Fruit fly (Drosophila melanogaster): ENCODE measurements around the gene CG7083.

CG7083 gene

DNA sequence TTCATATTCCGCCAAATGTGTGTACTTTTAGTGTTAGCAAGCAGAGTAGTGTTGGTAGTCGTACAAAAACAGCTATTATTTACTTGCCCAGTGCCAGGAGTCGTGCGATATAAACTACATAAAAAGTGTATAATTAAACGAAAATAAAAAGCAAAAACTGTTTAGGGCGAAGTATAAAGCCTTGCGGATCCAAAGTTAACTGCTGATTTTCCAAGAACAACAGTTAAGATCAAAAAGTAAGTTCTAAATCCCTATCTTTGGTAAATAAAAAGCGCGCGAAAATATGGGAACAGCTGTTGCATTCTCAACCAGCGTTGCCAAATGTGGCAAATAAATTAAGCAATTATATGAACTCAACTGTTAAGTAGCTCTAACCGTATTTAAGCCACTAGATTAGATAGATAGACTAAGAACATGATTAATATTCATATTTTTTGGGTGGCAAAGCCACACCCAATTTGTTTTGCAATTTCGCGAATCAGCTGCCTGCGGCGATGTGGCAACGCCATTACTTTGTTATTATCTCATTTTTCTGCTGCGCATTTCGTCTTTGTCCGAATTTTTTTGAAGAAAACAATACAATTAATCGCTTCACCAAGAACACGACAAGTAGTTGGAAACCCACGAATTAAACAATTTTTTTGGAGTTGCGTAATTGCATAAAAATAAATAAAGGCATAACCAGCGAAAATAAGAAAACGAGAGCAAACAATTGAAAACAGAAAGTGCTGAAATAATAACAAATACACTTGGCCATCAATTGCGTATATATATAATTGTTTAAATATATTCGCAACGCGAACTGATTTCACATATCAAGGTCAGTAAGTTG is at the start of gene CG7083, which contains the start of gene Prim1 (continued):
- TF ChIP-seq CG17612 (GFP tag; IDR thresholded peaks at IDR 0.05) (no peak), al (GFP tag; IDR thresholded peaks at IDR 0.05) (0 out of 2 replicates have a peak, but pooled peaks have one; percentile 35), Meics (GFP tag; optimal IDR thresholded peaks at IDR 0.05) (peak; percentile 58), CG30431 (GFP tag; optimal IDR thresholded peaks at IDR 0.05) (peak; percentile 23), gcm2 (GFP tag; optimal IDR thresholded peaks at IDR 0.05) (no peak), emc (GFP tag; optimal IDR thresholded peaks at IDR 0.05) (peak; percentile 6), row (GFP tag; IDR thresholded peaks at IDR 0.05) (peak; percentile 68), sug (tag; optimal IDR thresholded peaks at IDR 0.05) (peak; percentile 67), seq (GFP tag; IDR thresholded peaks at IDR 0.05) (0 out of 2 replicates have a peak, but pooled peaks have one; percentile 27), CG3163 (GFP tag; optimal IDR thresholded peaks at IDR 0.05) (peak; percentile 13), CG7556 (GFP tag; optimal IDR thresholded peaks at IDR 0.05) (peak; percentile 38), CG11723 (GFP tag; optimal IDR thresholded peaks at IDR 0.05) (peak; percentile 5), kah (GFP tag; optimal IDR thresholded peaks at IDR 0.05) (no peak), Adf1 (GFP tag; IDR thresholded peaks at IDR 0.05) (no peak), hb (GFP tag; IDR thresholded peaks at IDR 0.05; ENCODE audit: partially characterized antibody) (no peak), CG3995 (GFP tag; optimal IDR thresholded peaks at IDR 0.05) (no peak), Bteb2 (GFP tag; optimal IDR thresholded peaks at IDR 0.05) (peak; percentile 51), CG11696 (GFP tag; IDR thresholded peaks at IDR 0.05) (no peak), CG8388 (GFP tag; optimal IDR thresholded peaks at IDR 0.05) (peak; percentile 51), unc-4 (GFP tag; IDR thresholded peaks at IDR 0.05; ENCODE audit: partially characterized antibody) (peak; percentile 33; the same call in 1 of the 2 replicates), Med (GFP tag) (peak; percentile 94), Dp (GFP tag; optimal IDR thresholded peaks at IDR 0.05) (peak; percentile 81), sim (GFP tag; IDR thresholded peaks at IDR 0.05) (no peak), CG2116 (GFP tag; optimal IDR thresholded peaks at IDR 0.05) (peak; percentile 67), CG6765 (GFP tag; optimal IDR thresholded peaks at IDR 0.05) (peak; percentile 3), h (optimal IDR thresholded peaks at IDR 0.05) (no peak), p53 (GFP tag; optimal IDR thresholded peaks at IDR 0.05) (no peak), da (GFP tag; optimal IDR thresholded peaks at IDR 0.05) (peak; percentile 43), gsb (GFP tag; IDR thresholded peaks at IDR 0.05) (no peak), repo (GFP tag; optimal IDR thresholded peaks at IDR 0.05) (peak; percentile 16), CG13424 (tag; optimal IDR thresholded peaks at IDR 0.05) (peak; percentile 61), jumu (GFP tag; optimal IDR thresholded peaks at IDR 0.05) (peak; percentile 64), Pdp1 (GFP tag; optimal IDR thresholded peaks at IDR 0.05) (peak; percentile 57 to 90), grn (GFP tag; optimal IDR thresholded peaks at IDR 0.05) (peak; percentile 22), CG11398 (GFP tag; optimal IDR thresholded peaks at IDR 0.05) (peak; percentile 11), CHES-1-like (GFP tag; optimal IDR thresholded peaks at IDR 0.05) (peak; percentile 76), CG9797 (GFP tag; optimal IDR thresholded peaks at IDR 0.05) (peak; percentile 19), exex (tag; optimal IDR thresholded peaks at IDR 0.05) (peak; percentile 35), ttk (GFP tag; IDR thresholded peaks at IDR 0.05) (0 out of 2 replicates have a peak, but pooled peaks have one; percentile 19), mam (GFP tag; optimal IDR thresholded peaks at IDR 0.05) (peak; percentile 69), CG10366 (GFP tag; IDR thresholded peaks at IDR 0.05) (peak; percentile 12; the same call in 1 of the 2 replicates), wek (GFP tag; optimal IDR thresholded peaks at IDR 0.05) (peak; percentile 44), CG17186 (GFP tag; optimal IDR thresholded peaks at IDR 0.05) (peak; percentile 81), CG15011 (GFP tag; optimal IDR thresholded peaks at IDR 0.05) (no peak), en (GFP tag; optimal IDR thresholded peaks at IDR 0.05) (peak; percentile 32), gem (tag; optimal IDR thresholded peaks at IDR 0.05) (peak; percentile 71), CG10654 (GFP tag; optimal IDR thresholded peaks at IDR 0.05) (peak; percentile 54), E2f2 (GFP tag; IDR thresholded peaks at IDR 0.05) (peak; percentile 82), ranshi (GFP tag; IDR thresholded peaks at IDR 0.05) (0 out of 2 replicates have a peak, but pooled peaks have one; percentile 41)

Measured in whole organism, embryonic.